Fruit fly (Drosophila melanogaster) whole organism, embryonic: ENCODE data around the gene CG17343.

ENCODE experiments used
- Atf-2 ChIP-seq: fragments of 200-800 bp; sonication (Bioruptor generic); optimal IDR thresholded peaks from 2 replicates; lab custom pipeline; 2016; ENCODE audit warnings: missing biosample characterization, missing genetic modification characterization
- CG11456 ChIP-seq: fragments of 200-800 bp; sonication (Bioruptor generic); IDR thresholded peaks from 3 replicates; pipeline ENCODE4 v1.3.6; 2022; ENCODE audit warnings: missing biosample characterization, missing genetic modification characterization
- CG12071 ChIP-seq: fragments of 200-800 bp; sonication (Bioruptor generic); optimal IDR thresholded peaks from 3 replicates; lab custom pipeline; 2018; ENCODE audit warnings: missing biosample characterization, mild to moderate bottlenecking, missing genetic modification characterization
- CG13624 ChIP-seq: fragments of 200-800 bp; sonication (Bioruptor generic); optimal IDR thresholded peaks from 2 replicates; lab custom pipeline; 2016; ENCODE audit warnings: missing biosample characterization, missing genetic modification characterization
- CG14860 ChIP-seq: fragments of 200-800 bp; sonication (Bioruptor generic); IDR thresholded peaks from 3 replicates; pipeline ENCODE4 v1.3.6; 2022; ENCODE audit warnings: missing biosample characterization, missing genetic modification characterization; ENCODE audit not compliant: partially characterized antibody
- CG17912 ChIP-seq: fragments of 200-800 bp; sonication (Bioruptor generic); optimal IDR thresholded peaks from 2 replicates; lab custom pipeline; 2018; ENCODE audit warnings: missing biosample characterization, mild to moderate bottlenecking, missing genetic modification characterization
- CG2129 ChIP-seq: fragments of 200-800 bp; sonication (Bioruptor generic); IDR thresholded peaks from 2 replicates; pipeline ENCODE4 v1.3.6; 2022; ENCODE audit warnings: missing biosample characterization, missing genetic modification characterization; ENCODE audit not compliant: partially characterized antibody
- CG31441 ChIP-seq: fragments of 200-800 bp; sonication (Bioruptor generic); IDR thresholded peaks from 2 replicates; pipeline ENCODE4 v1.3.6; 2022; ENCODE audit warnings: missing biosample characterization, missing genetic modification characterization
- CG34376 ChIP-seq: fragments of 200-800 bp; sonication (Bioruptor generic); optimal IDR thresholded peaks from 2 replicates; lab custom pipeline; 2018; ENCODE audit warnings: missing biosample characterization, mild to moderate bottlenecking, missing genetic modification characterization
- CG34422 ChIP-seq: fragments of 200-800 bp; sonication (Bioruptor generic); IDR thresholded peaks from 3 replicates; pipeline ENCODE4 v1.3.6; 2022; ENCODE audit warnings: missing biosample characterization, missing genetic modification characterization
- CG4282 ChIP-seq: fragments of 200-800 bp; sonication (Bioruptor generic); optimal IDR thresholded peaks from 2 replicates; lab custom pipeline; 2016; ENCODE audit warnings: missing biosample characterization, missing genetic modification characterization
- CG4820 ChIP-seq: fragments of 200-800 bp; sonication (Bioruptor generic); optimal IDR thresholded peaks from 3 replicates; lab custom pipeline; 2016; ENCODE audit warnings: missing biosample characterization, missing genetic modification characterization
- CG6683 ChIP-seq: fragments of 200-800 bp; sonication (Bioruptor generic); optimal IDR thresholded peaks from 2 replicates; lab custom pipeline; 2017; ENCODE audit warnings: missing biosample characterization, mild to moderate bottlenecking, missing genetic modification characterization, missing genetic modification reagents
- CG7556 ChIP-seq: fragments of 200-800 bp; sonication (Bioruptor generic); optimal IDR thresholded peaks from 2 replicates; lab custom pipeline; 2017; ENCODE audit warnings: missing biosample characterization, mild to moderate bottlenecking, missing genetic modification characterization
- CG7987 ChIP-seq: fragments of 200-800 bp; sonication (Bioruptor generic); optimal IDR thresholded peaks from 2 replicates; lab custom pipeline; 2018; ENCODE audit warnings: missing biosample characterization, mild to moderate bottlenecking, missing genetic modification characterization, moderate library complexity
- CG8924 ChIP-seq: fragments of 200-800 bp; optimal IDR thresholded peaks from 3 replicates; lab custom pipeline; 2019; ENCODE audit warnings: missing biosample characterization, mild to moderate bottlenecking, missing genetic modification characterization, moderate library complexity
- Dbx ChIP-seq: fragments of 200-800 bp; sonication (Bioruptor generic); IDR thresholded peaks from 3 replicates; pipeline ENCODE4 v1.3.6; 2022; ENCODE audit warnings: missing biosample characterization, missing genetic modification characterization
- Elba2 ChIP-seq: fragments of 200-800 bp; sonication (Bioruptor generic); optimal IDR thresholded peaks from 3 replicates; lab custom pipeline; 2016; ENCODE audit warnings: missing biosample characterization, missing genetic modification characterization
- HLH54F ChIP-seq: fragments of 200-800 bp; sonication (Bioruptor generic); optimal IDR thresholded peaks from 3 replicates; lab custom pipeline; 2016; ENCODE audit warnings: missing biosample characterization, missing genetic modification characterization
- HLHmδ ChIP-seq: fragments of 200-800 bp; sonication (Bioruptor generic); optimal IDR thresholded peaks from 2 replicates; lab custom pipeline; 2018; ENCODE audit warnings: missing biosample characterization, mild to moderate bottlenecking, missing genetic modification characterization, moderate library complexity
- Nf-YB ChIP-seq: fragments of 200-800 bp; sonication (Bioruptor generic); optimal IDR thresholded peaks from 3 replicates; lab custom pipeline; 2019; ENCODE audit warnings: missing biosample characterization, mild to moderate bottlenecking, missing genetic modification characterization, moderate library complexity
- Pdp1 ChIP-seq, 2 experiments: fragments of 200-800 bp; sonication (Bioruptor generic); optimal IDR thresholded peaks; 3 replicates each; lab custom pipeline; 2016; ENCODE audit warnings: missing biosample characterization in 2 of 2, missing genetic modification characterization in 2 of 2, mild to moderate bottlenecking in 1 of 2, moderate library complexity in 1 of 2
- Poxn ChIP-seq: fragments of 200-800 bp; sonication (Bioruptor generic); IDR thresholded peaks from 2 replicates; pipeline ENCODE4 v1.3.6; 2022; ENCODE audit warnings: missing biosample characterization, missing genetic modification characterization
- Scr ChIP-seq: fragments of 200-800 bp; sonication (Bioruptor generic); IDR thresholded peaks from 2 replicates; pipeline ENCODE4 v1.3.6; 2022; ENCODE audit warnings: missing biosample characterization, missing genetic modification characterization; ENCODE audit not compliant: partially characterized antibody
- Sox100B ChIP-seq: fragments of 200-800 bp; sonication (Bioruptor generic); optimal IDR thresholded peaks from 3 replicates; lab custom pipeline; 2018; ENCODE audit warnings: missing biosample characterization, mild to moderate bottlenecking, missing genetic modification characterization
- Sox102F ChIP-seq: fragments of 200-800 bp; sonication (Bioruptor generic); optimal IDR thresholded peaks from 2 replicates; lab custom pipeline; 2018; ENCODE audit warnings: missing biosample characterization, mild to moderate bottlenecking, missing genetic modification characterization, moderate library complexity
- ab ChIP-seq: fragments of 200-800 bp; sonication (Bioruptor generic); optimal IDR thresholded peaks from 2 replicates; lab custom pipeline; 2016; ENCODE audit warnings: missing biosample characterization, missing genetic modification characterization
- bowl ChIP-seq: fragments of 200-800 bp; sonication (Bioruptor generic); IDR thresholded peaks from 2 replicates; pipeline ENCODE4 v1.3.6; 2022; ENCODE audit warnings: missing biosample characterization, missing genetic modification characterization
- cato ChIP-seq: fragments of 200-800 bp; sonication (Bioruptor generic); optimal IDR thresholded peaks from 2 replicates; lab custom pipeline; 2016; ENCODE audit warnings: missing biosample characterization, missing genetic modification characterization, borderline replicate concordance
- chif ChIP-seq, 2 experiments: fragments of 200-800 bp; sonication (Bioruptor generic); optimal IDR thresholded peaks; 3 replicates each; lab custom pipeline; 2016; ENCODE audit warnings: missing biosample characterization in 2 of 2, missing genetic modification characterization in 2 of 2
- corto ChIP-seq: fragments of 200-800 bp; sonication (Bioruptor generic); optimal IDR thresholded peaks from 2 replicates; lab custom pipeline; 2016; ENCODE audit warnings: missing biosample characterization, mild to moderate bottlenecking, missing genetic modification characterization, moderate library complexity
- crol ChIP-seq: fragments of 200-800 bp; sonication (Bioruptor generic); IDR thresholded peaks from 2 replicates; pipeline ENCODE4 v1.3.6; 2022; ENCODE audit warnings: missing biosample characterization, missing genetic modification characterization
- danr ChIP-seq: fragments of 200-800 bp; sonication (Bioruptor generic); IDR thresholded peaks from 2 replicates; pipeline ENCODE4 v1.3.6; 2022; ENCODE audit warnings: missing biosample characterization, missing genetic modification characterization
- ewg ChIP-seq: fragments of 200-800 bp; sonication (Bioruptor generic); optimal IDR thresholded peaks from 3 replicates; lab custom pipeline; 2017; ENCODE audit warnings: mild to moderate bottlenecking, missing biosample characterization, missing genetic modification reagents, missing genetic modification characterization
- ftz-f1 ChIP-seq: fragments of 200-800 bp; sonication (Bioruptor generic); optimal IDR thresholded peaks from 2 replicates; lab custom pipeline; 2016; ENCODE audit warnings: missing biosample characterization, missing genetic modification characterization
- grau ChIP-seq: fragments of 200-800 bp; optimal IDR thresholded peaks from 3 replicates; lab custom pipeline; 2019; ENCODE audit warnings: missing biosample characterization, mild to moderate bottlenecking, missing genetic modification characterization, moderate library complexity
- hth ChIP-seq: fragments of >200 bp; optimal IDR thresholded peaks from 2 replicates; lab custom pipeline; 2017; ENCODE audit warnings: inconsistent platforms
- lmd ChIP-seq: fragments of 200-800 bp; sonication (Bioruptor generic); IDR thresholded peaks from 2 replicates; pipeline ENCODE4 v1.3.6; 2022; ENCODE audit warnings: missing biosample characterization, missing genetic modification characterization
- luna ChIP-seq: fragments of 200-800 bp; sonication (Bioruptor generic); optimal IDR thresholded peaks from 2 replicates; lab custom pipeline; 2016; ENCODE audit warnings: missing biosample characterization, missing genetic modification characterization
- p53 ChIP-seq: fragments of 200-800 bp; sonication (Bioruptor generic); optimal IDR thresholded peaks from 2 replicates; lab custom pipeline; 2016; ENCODE audit warnings: missing biosample characterization, missing genetic modification characterization
- pros ChIP-seq: fragments of 200-800 bp; sonication (Bioruptor generic); optimal IDR thresholded peaks from 3 replicates; lab custom pipeline; 2019; ENCODE audit warnings: missing biosample characterization, mild to moderate bottlenecking, missing genetic modification characterization, moderate library complexity
- pzg ChIP-seq: fragments of 200-800 bp; sonication (Bioruptor generic); optimal IDR thresholded peaks from 3 replicates; lab custom pipeline; 2018; ENCODE audit warnings: missing biosample characterization, mild to moderate bottlenecking, missing genetic modification characterization, moderate library complexity
- ro ChIP-seq: fragments of 200-800 bp; sonication (Bioruptor generic); IDR thresholded peaks from 2 replicates; pipeline ENCODE4 v1.3.6; 2022; ENCODE audit warnings: missing biosample characterization, missing genetic modification characterization
- scrt ChIP-seq: fragments of 200-800 bp; sonication (Bioruptor generic); optimal IDR thresholded peaks from 2 replicates; lab custom pipeline; 2018; ENCODE audit warnings: missing biosample characterization, mild to moderate bottlenecking, missing genetic modification characterization, moderate library complexity
- sd ChIP-seq: fragments of 200-800 bp; sonication (Bioruptor generic); optimal IDR thresholded peaks from 3 replicates; lab custom pipeline; 2018; ENCODE audit warnings: missing biosample characterization, mild to moderate bottlenecking, missing genetic modification characterization, moderate library complexity
- sima ChIP-seq: fragments of 200-800 bp; sonication (Bioruptor generic); optimal IDR thresholded peaks from 2 replicates; lab custom pipeline; 2016; ENCODE audit warnings: missing biosample characterization, missing genetic modification characterization
- sna ChIP-seq: fragments of 200-800 bp; sonication (Bioruptor generic); IDR thresholded peaks from 2 replicates; pipeline ENCODE4 v1.3.6; 2022; ENCODE audit warnings: missing biosample characterization, missing genetic modification characterization; ENCODE audit not compliant: partially characterized antibody
- ssp ChIP-seq: fragments of 200-800 bp; sonication (Bioruptor generic); IDR thresholded peaks from 2 replicates; pipeline ENCODE4 v1.3.6; 2022; ENCODE audit warnings: missing biosample characterization, missing genetic modification characterization
- z ChIP-seq: fragments of 200-800 bp; sonication (Bioruptor generic); IDR thresholded peaks from 3 replicates; pipeline ENCODE4 v1.3.6; 2022; ENCODE audit warnings: missing biosample characterization, missing genetic modification characterization
- zf30C ChIP-seq: fragments of 200-800 bp; sonication (Bioruptor generic); optimal IDR thresholded peaks from 3 replicates; lab custom pipeline; 2018; ENCODE audit warnings: missing biosample characterization, mild to moderate bottlenecking, missing genetic modification characterization

Gene CG17343

dm6 chr2L:19045111-19045560, 19.6 kb upstream of the CG17343 start, which contains the start of the genes Ttc19 and Acn:
Gene Ttc19 (minus strand): TSS chr2L:19045148.
Gene Acn (plus strand): TSS chr2L:19045355.
- no peak for TF ChIP-seq sd (tag; lab: Kevin White, UChicago)
- peak; percentile 69 for TF ChIP-seq ab (GFP tag; lab: Kevin White, UChicago)
- TF ChIP-seq CG31441: no peak; the same call in 1 of the 2 replicates
- peak; percentile 96 for TF ChIP-seq CG14860 (GFP tag; lab: Robert Waterston, UW)
- TF ChIP-seq Scr: peak; percentile 98
- TF ChIP-seq Sox100B (GFP tag; lab: Kevin White, UChicago): no peak
- TF ChIP-seq luna (GFP tag; lab: Kevin White, UChicago): peak; percentile 64
- TF ChIP-seq z (GFP tag; lab: Robert Waterston, UW): no peak
- TF ChIP-seq CG4820 (GFP tag; lab: Kevin White, UChicago): peak; percentile 80
- TF ChIP-seq CG17912 (GFP tag; lab: Kevin White, UChicago): peak; percentile 59
- TF ChIP-seq CG8924: peak; percentile 85
- TF ChIP-seq Poxn (GFP tag; lab: Robert Waterston, UW): 0 out of 2 replicates have a peak, but pooled peaks have one; percentile 44
- TF ChIP-seq CG4282 (GFP tag; lab: Kevin White, UChicago): peak; percentile 89
- TF ChIP-seq zf30C (GFP tag; lab: Kevin White, UChicago): no peak
- peak; percentile 82 for TF ChIP-seq CG7556 (GFP tag; lab: Kevin White, UChicago)
- TF ChIP-seq danr (GFP tag; lab: Robert Waterston, UW): peak; percentile 43; the same call in 1 of the 2 replicates
- TF ChIP-seq Dbx (GFP tag; lab: Robert Waterston, UW): peak; percentile 90
- peak; percentile 24 for TF ChIP-seq CG6683 (GFP tag; lab: Kevin White, UChicago)
- peak; percentile 86 for TF ChIP-seq chif (GFP tag; optimal IDR thresholded peaks at IDR 0.05; lab: Kevin White, UChicago)
- peak; percentile 82 for TF ChIP-seq ssp (GFP tag; lab: Robert Waterston, UW)
- peak; percentile 68 for TF ChIP-seq cato (GFP tag; lab: Kevin White, UChicago)
- peak; percentile 79 for TF ChIP-seq lmd (GFP tag; lab: Robert Waterston, UW)
- TF ChIP-seq grau (tag; lab: Kevin White, UChicago): peak; percentile 78
- TF ChIP-seq CG34376 (GFP tag; lab: Kevin White, UChicago): peak; percentile 75
- TF ChIP-seq CG11456 (GFP tag; lab: Robert Waterston, UW): peak; percentile 85
- peak; percentile 92 for TF ChIP-seq CG34422 (GFP tag; lab: Robert Waterston, UW)
- peak; percentile 80 for TF ChIP-seq Atf-2 (GFP tag; lab: Kevin White, UChicago)
- peak; percentile 50 for TF ChIP-seq Elba2 (GFP tag; lab: Kevin White, UChicago)
- no peak for TF ChIP-seq HLHmδ (GFP tag; lab: Kevin White, UChicago)
- TF ChIP-seq CG7987: peak; percentile 53
- TF ChIP-seq CG12071 (GFP tag; lab: Kevin White, UChicago): no peak
- peak; percentile 73 for TF ChIP-seq pzg
- TF ChIP-seq Sox102F: peak; percentile 86
- no peak for TF ChIP-seq hth (lab: Kevin White, UChicago)
- peak; percentile 8; the same call in 1 of the 2 replicates for TF ChIP-seq ro (GFP tag; lab: Robert Waterston, UW)
- TF ChIP-seq bowl (GFP tag; lab: Robert Waterston, UW): peak; percentile 54; the same call in 1 of the 2 replicates
- peak; percentile 92 for TF ChIP-seq sna (GFP tag; lab: Robert Waterston, UW)
- TF ChIP-seq Pdp1 (GFP tag; optimal IDR thresholded peaks at IDR 0.05; lab: Kevin White, UChicago): peak; percentile 89 to 91
- TF ChIP-seq ewg (GFP tag; lab: Kevin White, UChicago): peak; percentile 66
- peak; percentile 92 for TF ChIP-seq CG13624 (GFP tag; lab: Kevin White, UChicago)
- TF ChIP-seq Nf-YB (GFP tag; lab: Kevin White, UChicago): peak; percentile 53
- peak; percentile 65 for TF ChIP-seq p53
- no peak for TF ChIP-seq sima (GFP tag; lab: Kevin White, UChicago)
- TF ChIP-seq ftz-f1 (GFP tag; lab: Kevin White, UChicago): peak; percentile 40
- TF ChIP-seq HLH54F: peak; percentile 93
- no peak for TF ChIP-seq corto (GFP tag; lab: Kevin White, UChicago)
- no peak for TF ChIP-seq scrt
- no peak for TF ChIP-seq pros (GFP tag; lab: Kevin White, UChicago)
- peak; percentile 45 for TF ChIP-seq crol (GFP tag; lab: Robert Waterston, UW)
- peak; percentile 97 for TF ChIP-seq CG2129 (GFP tag; lab: Robert Waterston, UW)
